Fruit fly (Drosophila melanogaster): ENCODE measurements around the gene CG1677.
A peak's percentile ranks its signal among the peaks of the same experiment; 100 is the strongest.

Gene CG1677

DNA sequence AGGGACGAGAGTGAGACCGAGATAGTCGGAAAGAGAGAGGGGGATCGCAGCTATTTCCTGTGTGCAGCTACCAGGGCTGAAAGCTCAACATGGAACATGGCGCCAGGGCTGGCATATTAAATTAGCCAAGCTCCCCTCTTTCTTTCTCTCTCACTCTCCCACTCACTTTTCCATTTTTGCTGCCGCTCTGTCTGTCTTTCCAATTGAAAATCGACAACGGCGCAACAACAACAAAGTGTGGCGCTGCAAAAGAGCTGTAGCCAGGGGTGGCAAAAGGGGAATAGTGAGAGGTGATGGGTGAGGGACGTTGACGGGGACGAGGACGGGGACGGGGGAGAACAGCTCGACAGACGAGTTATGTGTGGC is 105.3 kb downstream of the CG1677 start (continued):
- no peak for TF ChIP-seq caup (GFP tag; optimal IDR thresholded peaks at IDR 0.05; ENCODE audit: severe bottlenecking)
- no peak for TF ChIP-seq row (GFP tag; IDR thresholded peaks at IDR 0.05)
- TF ChIP-seq maf-S (GFP tag; optimal IDR thresholded peaks at IDR 0.05): no peak
- no peak for TF ChIP-seq oc (tag; optimal IDR thresholded peaks at IDR 0.05)
- no peak for TF ChIP-seq CG1233 (GFP tag; optimal IDR thresholded peaks at IDR 0.05)
- no peak for TF ChIP-seq NC2α (GFP tag; optimal IDR thresholded peaks at IDR 0.05)
- no peak for TF ChIP-seq hbn (GFP tag; IDR thresholded peaks at IDR 0.05; ENCODE audit: partially characterized antibody)
- no peak for TF ChIP-seq gcm2 (GFP tag; optimal IDR thresholded peaks at IDR 0.05)
- no peak for TF ChIP-seq Neu2 (GFP tag; optimal IDR thresholded peaks at IDR 0.05; ENCODE audit: borderline replicate concordance)
- TF ChIP-seq CG11398 (GFP tag; optimal IDR thresholded peaks at IDR 0.05): no peak
- no peak for TF ChIP-seq fd64A (GFP tag; optimal IDR thresholded peaks at IDR 0.05)
- no peak for TF ChIP-seq Scr (GFP tag; IDR thresholded peaks at IDR 0.05; ENCODE audit: partially characterized antibody)
- TF ChIP-seq YL-1 (GFP tag; optimal IDR thresholded peaks at IDR 0.05): no peak
- no peak for TF ChIP-seq Max (GFP tag; optimal IDR thresholded peaks at IDR 0.05)
- no peak for TF ChIP-seq zen (tag; optimal IDR thresholded peaks at IDR 0.05)
- no peak for TF ChIP-seq CG12744 (GFP tag; optimal IDR thresholded peaks at IDR 0.05)
- TF ChIP-seq eve (GFP tag; optimal IDR thresholded peaks at IDR 0.05): no peak
- TF ChIP-seq CG16863 (GFP tag; optimal IDR thresholded peaks at IDR 0.05): peak; percentile 22
- no peak for TF ChIP-seq Hr3 (GFP tag; optimal IDR thresholded peaks at IDR 0.05)
- TF ChIP-seq CG18599 (GFP tag; optimal IDR thresholded peaks at IDR 0.05): no peak
- no peak for TF ChIP-seq CG2199 (GFP tag; IDR thresholded peaks at IDR 0.05)
- no peak for TF ChIP-seq CG17568 (GFP tag; optimal IDR thresholded peaks at IDR 0.05)
- TF ChIP-seq az2 (GFP tag; optimal IDR thresholded peaks at IDR 0.05): peak; percentile 25
- TF ChIP-seq CG11723 (GFP tag; optimal IDR thresholded peaks at IDR 0.05): no peak
- TF ChIP-seq btn (GFP tag; optimal IDR thresholded peaks at IDR 0.05): no peak
- TF ChIP-seq CG6654 (GFP tag; optimal IDR thresholded peaks at IDR 0.05): no peak
- TF ChIP-seq CkIIα-i1 (GFP tag; IDR thresholded peaks at IDR 0.05): no peak
- TF ChIP-seq tup (GFP tag; optimal IDR thresholded peaks at IDR 0.05): no peak
- peak; percentile 19 for TF ChIP-seq CG2116 (GFP tag; optimal IDR thresholded peaks at IDR 0.05)
- TF ChIP-seq Usf (GFP tag; optimal IDR thresholded peaks at IDR 0.05): no peak
- peak; percentile 97 for TF ChIP-seq crol (GFP tag; IDR thresholded peaks at IDR 0.05)
- TF ChIP-seq sima (GFP tag; optimal IDR thresholded peaks at IDR 0.05): no peak
- TF ChIP-seq CG12391 (tag; optimal IDR thresholded peaks at IDR 0.05): peak; percentile 5
- no peak for TF ChIP-seq CG3838 (GFP tag; optimal IDR thresholded peaks at IDR 0.05)
- no peak for TF ChIP-seq Mad (GFP tag; optimal IDR thresholded peaks at IDR 0.05)
- no peak for TF ChIP-seq CG30403 (GFP tag; optimal IDR thresholded peaks at IDR 0.05)
- no peak for TF ChIP-seq CG11247 (GFP tag; IDR thresholded peaks at IDR 0.05)
- TF ChIP-seq lola (GFP tag; optimal IDR thresholded peaks at IDR 0.05): no peak
- no peak for TF ChIP-seq Xbp1 (GFP tag; optimal IDR thresholded peaks at IDR 0.05)
- no peak for TF ChIP-seq CG31388 (GFP tag; optimal IDR thresholded peaks at IDR 0.05)
- TF ChIP-seq Deaf1 (tag; optimal IDR thresholded peaks at IDR 0.05): no peak
- TF ChIP-seq CG15011 (GFP tag; optimal IDR thresholded peaks at IDR 0.05): no peak
- TF ChIP-seq chm (GFP tag; IDR thresholded peaks at IDR 0.05): no peak
- no peak for TF ChIP-seq CG14667 (GFP tag; IDR thresholded peaks at IDR 0.05)
- no peak for TF ChIP-seq CG1602 (GFP tag; optimal IDR thresholded peaks at IDR 0.05)
- TF ChIP-seq CG4328 (GFP tag; optimal IDR thresholded peaks at IDR 0.05): no peak
- TF ChIP-seq ftz-f1 (GFP tag; optimal IDR thresholded peaks at IDR 0.05): no peak
- TF ChIP-seq H2.0 (GFP tag; IDR thresholded peaks at IDR 0.05): no peak
- TF ChIP-seq B-H2 (GFP tag; optimal IDR thresholded peaks at IDR 0.05): no peak
- TF ChIP-seq Rfx (GFP tag; IDR thresholded peaks at IDR 0.05): peak; percentile 48
- TF ChIP-seq gsb (GFP tag; IDR thresholded peaks at IDR 0.05): no peak
- 0 out of 3 replicates have a peak, but pooled peaks have one; percentile 16 for TF ChIP-seq tgo (GFP tag; IDR thresholded peaks at IDR 0.05)

All from whole organism, embryonic.